Fruit fly (Drosophila melanogaster) whole organism, embryonic: Measurements from ENCODE around the gene CG15894.
A peak's percentile ranks its signal among the peaks of the same experiment; 100 is the strongest.

Source experiments
- Atf6 ChIP-seq: fragments of 200-800 bp; sonication (Bioruptor generic); IDR thresholded peaks from 2 replicates; pipeline ENCODE4 v1.3.6; 2022; ENCODE audit warnings: missing biosample characterization, missing genetic modification characterization
- Bgb ChIP-seq: fragments of 200-800 bp; sonication (Bioruptor generic); IDR thresholded peaks from 2 replicates; pipeline ENCODE4 v1.3.6; 2022; ENCODE audit warnings: missing biosample characterization, missing genetic modification characterization; ENCODE audit not compliant: partially characterized antibody
- CG10462 ChIP-seq: fragments of 200-800 bp; sonication (Bioruptor generic); optimal IDR thresholded peaks from 2 replicates; lab custom pipeline; 2016; ENCODE audit warnings: missing biosample characterization, missing genetic modification characterization
- CG10959 ChIP-seq: fragments of 200-800 bp; sonication (Bioruptor generic); IDR thresholded peaks from 2 replicates; pipeline ENCODE4 v1.3.6; 2022; ENCODE audit warnings: missing biosample characterization, missing genetic modification characterization
- CG12236 ChIP-seq: fragments of 200-800 bp; sonication (Bioruptor generic); optimal IDR thresholded peaks from 2 replicates; lab custom pipeline; 2016; ENCODE audit warnings: missing biosample characterization, missing genetic modification characterization
- CG12744 ChIP-seq: fragments of 200-800 bp; sonication (Bioruptor generic); optimal IDR thresholded peaks from 2 replicates; lab custom pipeline; 2016; ENCODE audit warnings: missing biosample characterization, missing genetic modification characterization
- CG13775 ChIP-seq: fragments of 200-800 bp; sonication (Bioruptor generic); optimal IDR thresholded peaks from 3 replicates; lab custom pipeline; 2017; ENCODE audit warnings: missing biosample characterization, mild to moderate bottlenecking, missing genetic modification characterization
- CG13894 ChIP-seq: fragments of 200-800 bp; sonication (Bioruptor generic); optimal IDR thresholded peaks from 3 replicates; lab custom pipeline; 2018; ENCODE audit warnings: missing biosample characterization, mild to moderate bottlenecking, missing genetic modification characterization, moderate library complexity
- CG1602 ChIP-seq: fragments of 200-800 bp; sonication (Bioruptor generic); optimal IDR thresholded peaks from 3 replicates; lab custom pipeline; 2016; ENCODE audit warnings: missing biosample characterization, missing genetic modification characterization
- CG17328 ChIP-seq: fragments of 200-800 bp; sonication (Bioruptor generic); IDR thresholded peaks from 2 replicates; pipeline ENCODE4 v1.3.6; 2022; ENCODE audit warnings: missing biosample characterization, missing genetic modification characterization
- CG31365 ChIP-seq: fragments of 200-800 bp; sonication (Bioruptor generic); optimal IDR thresholded peaks from 2 replicates; lab custom pipeline; 2018; ENCODE audit warnings: missing biosample characterization, mild to moderate bottlenecking, missing genetic modification characterization
- CG34376 ChIP-seq: fragments of 200-800 bp; sonication (Bioruptor generic); optimal IDR thresholded peaks from 2 replicates; lab custom pipeline; 2018; ENCODE audit warnings: missing biosample characterization, mild to moderate bottlenecking, missing genetic modification characterization
- CG3995 ChIP-seq: fragments of 200-800 bp; sonication (Bioruptor generic); optimal IDR thresholded peaks from 3 replicates; lab custom pipeline; 2016; ENCODE audit warnings: missing biosample characterization, missing genetic modification characterization
- CG6765 ChIP-seq: fragments of 200-800 bp; sonication (Bioruptor generic); optimal IDR thresholded peaks from 3 replicates; lab custom pipeline; 2017; ENCODE audit warnings: missing biosample characterization, mild to moderate bottlenecking, missing genetic modification characterization
- CG6854 ChIP-seq: fragments of 200-800 bp; sonication (Bioruptor generic); optimal IDR thresholded peaks from 3 replicates; lab custom pipeline; 2017; ENCODE audit warnings: missing biosample characterization, mild to moderate bottlenecking, missing genetic modification characterization
- CG7745 ChIP-seq: fragments of 200-800 bp; sonication (Bioruptor generic); optimal IDR thresholded peaks from 2 replicates; lab custom pipeline; 2018; ENCODE audit warnings: missing biosample characterization, mild to moderate bottlenecking, missing genetic modification characterization, moderate library complexity
- CG7839 ChIP-seq: fragments of 200-800 bp; sonication (Bioruptor generic); optimal IDR thresholded peaks from 3 replicates; lab custom pipeline; 2018; ENCODE audit warnings: missing biosample characterization, mild to moderate bottlenecking, missing genetic modification characterization, moderate library complexity
- CG8089 ChIP-seq: fragments of 200-800 bp; sonication (Bioruptor generic); optimal IDR thresholded peaks from 3 replicates; lab custom pipeline; 2016; ENCODE audit warnings: missing biosample characterization, missing genetic modification characterization
- CG9437 ChIP-seq: fragments of 200-800 bp; sonication (Bioruptor generic); optimal IDR thresholded peaks from 2 replicates; lab custom pipeline; 2018; ENCODE audit warnings: missing biosample characterization, mild to moderate bottlenecking, missing genetic modification characterization
- CTCF ChIP-seq: fragments of 200-800 bp; sonication (Bioruptor generic); optimal IDR thresholded peaks from 2 replicates; lab custom pipeline; 2017; ENCODE audit warnings: missing biosample characterization, mild to moderate bottlenecking, missing genetic modification characterization, moderate library complexity
- CkIIα-i1 ChIP-seq: fragments of 200-800 bp; sonication (Bioruptor generic); IDR thresholded peaks from 2 replicates; pipeline ENCODE4 v1.3.6; 2022; ENCODE audit warnings: missing biosample characterization, missing genetic modification characterization
- Fer3 ChIP-seq: fragments of 200-800 bp; sonication (Bioruptor generic); optimal IDR thresholded peaks from 2 replicates; lab custom pipeline; 2018; ENCODE audit warnings: missing biosample characterization, mild to moderate bottlenecking, missing genetic modification characterization, moderate library complexity
- Gsc ChIP-seq: fragments of 200-800 bp; sonication (Bioruptor generic); IDR thresholded peaks from 2 replicates; pipeline ENCODE4 v1.3.6; 2022; ENCODE audit warnings: missing biosample characterization, missing genetic modification characterization
- HLHmδ ChIP-seq: fragments of 200-800 bp; sonication (Bioruptor generic); optimal IDR thresholded peaks from 2 replicates; lab custom pipeline; 2018; ENCODE audit warnings: missing biosample characterization, mild to moderate bottlenecking, missing genetic modification characterization, moderate library complexity
- Hsf ChIP-seq: fragments of 200-800 bp; sonication (Bioruptor generic); optimal IDR thresholded peaks from 3 replicates; lab custom pipeline; 2016; ENCODE audit warnings: missing biosample characterization, missing genetic modification characterization
- Max ChIP-seq: fragments of 200-800 bp; sonication (Bioruptor generic); optimal IDR thresholded peaks from 2 replicates; lab custom pipeline; 2016; ENCODE audit warnings: missing biosample characterization, mild to moderate bottlenecking, missing genetic modification characterization
- Meics ChIP-seq: fragments of 200-800 bp; sonication (Bioruptor generic); optimal IDR thresholded peaks from 2 replicates; lab custom pipeline; 2017; ENCODE audit warnings: missing biosample characterization, mild to moderate bottlenecking, missing genetic modification characterization
- Myb ChIP-seq: fragments of 200-800 bp; sonication (Bioruptor generic); optimal IDR thresholded peaks from 2 replicates; lab custom pipeline; 2016; ENCODE audit warnings: missing biosample characterization, missing genetic modification characterization
- Vsx1 ChIP-seq: fragments of 200-800 bp; sonication (Bioruptor generic); optimal IDR thresholded peaks from 2 replicates; lab custom pipeline; 2017; ENCODE audit warnings: missing biosample characterization, mild to moderate bottlenecking, missing genetic modification characterization, missing genetic modification reagents
- Xbp1 ChIP-seq: fragments of 200-800 bp; sonication (Bioruptor generic); optimal IDR thresholded peaks from 3 replicates; lab custom pipeline; 2016; ENCODE audit warnings: missing biosample characterization, mild to moderate bottlenecking, missing genetic modification characterization
- ap ChIP-seq: fragments of 200-800 bp; sonication (Bioruptor generic); IDR thresholded peaks from 2 replicates; pipeline ENCODE4 v1.3.6; 2022; ENCODE audit warnings: missing biosample characterization, missing genetic modification characterization
- danr ChIP-seq: fragments of 200-800 bp; sonication (Bioruptor generic); IDR thresholded peaks from 2 replicates; pipeline ENCODE4 v1.3.6; 2022; ENCODE audit warnings: missing biosample characterization, missing genetic modification characterization
- eve ChIP-seq, 2 experiments: fragments of >200 bp; optimal IDR thresholded peaks; 2 replicates each; lab custom pipeline; 2017; ENCODE audit warnings: missing biosample characterization in 2 of 2, missing genetic modification characterization in 2 of 2
- fd64A ChIP-seq: fragments of 200-800 bp; sonication (Bioruptor generic); optimal IDR thresholded peaks from 3 replicates; lab custom pipeline; 2018; ENCODE audit warnings: missing biosample characterization, mild to moderate bottlenecking, missing genetic modification characterization
- fu2 ChIP-seq: fragments of 200-800 bp; sonication (Bioruptor generic); optimal IDR thresholded peaks from 2 replicates; lab custom pipeline; 2016; ENCODE audit warnings: missing biosample characterization, missing genetic modification characterization
- grn ChIP-seq: fragments of 200-800 bp; sonication (Bioruptor generic); optimal IDR thresholded peaks from 3 replicates; lab custom pipeline; 2017; ENCODE audit warnings: missing biosample characterization, missing genetic modification characterization
- gro ChIP-seq: fragments of 200-800 bp; sonication (Bioruptor generic); optimal IDR thresholded peaks from 2 replicates; lab custom pipeline; 2016; ENCODE audit warnings: missing biosample characterization, missing genetic modification characterization
- hbn ChIP-seq: fragments of 200-800 bp; sonication (Bioruptor generic); IDR thresholded peaks from 2 replicates; pipeline ENCODE4 v1.3.6; 2022; ENCODE audit warnings: missing biosample characterization, missing genetic modification characterization; ENCODE audit not compliant: partially characterized antibody
- jigr1 ChIP-seq: fragments of 200-800 bp; sonication (Bioruptor generic); IDR thresholded peaks from 3 replicates; pipeline ENCODE4 v1.3.6; 2022; ENCODE audit warnings: missing biosample characterization, missing genetic modification characterization
- kay ChIP-seq: fragments of 200-800 bp; sonication (Bioruptor generic); optimal IDR thresholded peaks from 2 replicates; lab custom pipeline; 2016; ENCODE audit warnings: missing biosample characterization, missing genetic modification characterization
- mld ChIP-seq: fragments of 200-800 bp; sonication (Bioruptor generic); IDR thresholded peaks from 3 replicates; pipeline ENCODE4 v1.3.6; 2022; ENCODE audit warnings: missing biosample characterization, missing genetic modification characterization; ENCODE audit not compliant: partially characterized antibody
- org-1 ChIP-seq: fragments of 200-800 bp; sonication (Bioruptor generic); optimal IDR thresholded peaks from 2 replicates; lab custom pipeline; 2017; ENCODE audit warnings: missing biosample characterization, missing genetic modification characterization
- pan ChIP-seq, 4 experiments: fragments of >200 bp in 3 of 4; fragments of 200-800 bp in 1 of 4; sonication (Bioruptor generic) in 1 of 4; optimal IDR thresholded peaks in 3 of 4; IDR thresholded peaks in 1 of 4; 2 replicates each; pipeline versions ENCODE4 v1.3.6 to Lab custom; 2017 to 2022; ENCODE audit warnings: missing biosample characterization in 2 of 4, missing genetic modification characterization in 2 of 4, mixed read lengths in 1 of 4
- pita ChIP-seq: fragments of 200-800 bp; sonication (Bioruptor generic); optimal IDR thresholded peaks from 2 replicates; lab custom pipeline; 2017; ENCODE audit warnings: missing biosample characterization, mild to moderate bottlenecking, missing genetic modification characterization
- ro ChIP-seq: fragments of 200-800 bp; sonication (Bioruptor generic); IDR thresholded peaks from 2 replicates; pipeline ENCODE4 v1.3.6; 2022; ENCODE audit warnings: missing biosample characterization, missing genetic modification characterization
- sd ChIP-seq: fragments of 200-800 bp; sonication (Bioruptor generic); optimal IDR thresholded peaks from 3 replicates; lab custom pipeline; 2018; ENCODE audit warnings: missing biosample characterization, mild to moderate bottlenecking, missing genetic modification characterization, moderate library complexity
- sisA ChIP-seq: fragments of 200-800 bp; sonication (Bioruptor generic); IDR thresholded peaks from 2 replicates; pipeline ENCODE4 v1.3.6; 2022; ENCODE audit warnings: missing biosample characterization, missing genetic modification characterization
- sug ChIP-seq: fragments of 200-800 bp; optimal IDR thresholded peaks from 2 replicates; lab custom pipeline; 2019; ENCODE audit warnings: missing biosample characterization, mild to moderate bottlenecking, missing genetic modification characterization, moderate library complexity
- tap ChIP-seq: fragments of 200-800 bp; optimal IDR thresholded peaks from 3 replicates; lab custom pipeline; 2019; ENCODE audit warnings: missing biosample characterization, mild to moderate bottlenecking, missing genetic modification characterization, moderate library complexity
- tin ChIP-seq: fragments of 200-800 bp; sonication (Bioruptor generic); optimal IDR thresholded peaks from 3 replicates; lab custom pipeline; 2016; ENCODE audit warnings: missing biosample characterization, missing genetic modification characterization
- vfl ChIP-seq: fragments of 200-800 bp; sonication (Bioruptor generic); optimal IDR thresholded peaks from 2 replicates; lab custom pipeline; 2016; ENCODE audit warnings: missing biosample characterization, missing genetic modification characterization

CG15894 gene

dm6 chrX:6316858-6317474 lies 8.0 kb downstream of the CG15894 start (continued):
- TF ChIP-seq hbn (GFP tag; lab: Robert Waterston, UW) (no peak), vfl (GFP tag; lab: Kevin White, UChicago) (no peak), CG3995 (GFP tag; lab: Kevin White, UChicago) (peak; percentile 7), grn (no peak), org-1 (GFP tag; lab: Kevin White, UChicago) (peak; percentile 73), ap (GFP tag; lab: Robert Waterston, UW) (peak; percentile 51), CG7839 (tag; lab: Kevin White, UChicago) (peak; percentile 76), sug (tag; lab: Kevin White, UChicago) (no peak), fd64A (no peak), fu2 (GFP tag; lab: Kevin White, UChicago) (peak; percentile 28), CG13775 (GFP tag; lab: Kevin White, UChicago) (peak; percentile 41), CG6765 (GFP tag; lab: Kevin White, UChicago) (peak; percentile 66), mld (GFP tag; lab: Robert Waterston, UW) (no peak), tap (tag; lab: Kevin White, UChicago) (peak; percentile 53), Myb (GFP tag; lab: Kevin White, UChicago) (no peak), CG7745 (no peak), sisA (GFP tag; lab: Robert Waterston, UW) (peak; percentile 64), Max (GFP tag; lab: Kevin White, UChicago) (peak; percentile 35), Vsx1 (GFP tag; lab: Kevin White, UChicago) (no peak), CG31365 (no peak), ro (no peak), gro (peak; percentile 65), Atf6 (peak; percentile 83), Hsf (GFP tag; lab: Kevin White, UChicago) (peak; percentile 60), Bgb (GFP tag; lab: Robert Waterston, UW) (no peak), CG6854 (GFP tag; lab: Kevin White, UChicago) (peak; percentile 63), CG10959 (GFP tag; lab: Robert Waterston, UW) (no peak), CG10462 (no peak), pan (optimal IDR thresholded peaks at IDR 0.05; lab: Kevin White, UChicago) (no peak), pan (GFP tag; optimal IDR thresholded peaks at IDR 0.05 in 1 of 2, IDR thresholded peaks at IDR 0.05 in 1 of 2) (peak in 1 of 2 experiments; percentile 81), CG17328 (GFP tag; lab: Robert Waterston, UW) (peak; percentile 68), CkIIα-i1 (no peak), tin (GFP tag; lab: Kevin White, UChicago) (peak; percentile 42), CG9437 (GFP tag; lab: Kevin White, UChicago) (peak; percentile 38), sd (tag; lab: Kevin White, UChicago) (no peak), kay (GFP tag; lab: Kevin White, UChicago) (no peak), CG34376 (GFP tag; lab: Kevin White, UChicago) (peak; percentile 51), danr (peak; percentile 34; the same call in 1 of the 2 replicates), CTCF (peak; percentile 5), jigr1 (GFP tag; lab: Robert Waterston, UW) (no peak), eve (GFP tag; optimal IDR thresholded peaks at IDR 0.05; lab: Kevin White, UChicago) (no peak), CG12744 (peak; percentile 21), CG13894 (peak; percentile 71), Fer3 (tag; lab: Kevin White, UChicago) (peak; percentile 70), CG12236 (GFP tag; lab: Kevin White, UChicago) (no peak), HLHmδ (GFP tag; lab: Kevin White, UChicago) (no peak), Gsc (GFP tag; lab: Robert Waterston, UW) (no peak), Xbp1 (GFP tag; lab: Kevin White, UChicago) (peak; percentile 38), Meics (GFP tag; lab: Kevin White, UChicago) (peak; percentile 80), CG1602 (GFP tag; lab: Kevin White, UChicago) (no peak), CG8089 (peak; percentile 8), pita (GFP tag; lab: Kevin White, UChicago) (no peak)
